Fruit fly (Drosophila melanogaster) whole organism, embryonic: ENCODE results near the gene e.

Experiments used
- ATbp ChIP-seq: fragments of 200-800 bp; sonication (Bioruptor generic); optimal IDR thresholded peaks from 2 replicates; lab custom pipeline; 2017; ENCODE audit warnings: missing biosample characterization, mild to moderate bottlenecking, missing genetic modification characterization, missing genetic modification reagents
- B-H2 ChIP-seq: fragments of 200-800 bp; sonication (Bioruptor generic); optimal IDR thresholded peaks from 2 replicates; lab custom pipeline; 2018; ENCODE audit warnings: missing biosample characterization, mild to moderate bottlenecking, missing genetic modification characterization
- C15 ChIP-seq: fragments of 200-800 bp; sonication (Bioruptor generic); IDR thresholded peaks from 3 replicates; pipeline ENCODE4 v1.3.6; 2022; ENCODE audit warnings: missing biosample characterization, missing genetic modification characterization
- CG10321 ChIP-seq: fragments of 200-800 bp; sonication (Bioruptor generic); IDR thresholded peaks from 2 replicates; pipeline ENCODE4 v1.3.6; 2022; ENCODE audit warnings: missing biosample characterization, missing genetic modification characterization
- CG10543 ChIP-seq: fragments of 200-800 bp; sonication (Bioruptor generic); optimal IDR thresholded peaks from 3 replicates; lab custom pipeline; 2017; ENCODE audit warnings: missing biosample characterization, mild to moderate bottlenecking, missing genetic modification characterization, moderate library complexity
- CG11085 ChIP-seq: fragments of 200-800 bp; sonication (Bioruptor generic); IDR thresholded peaks from 2 replicates; pipeline ENCODE4 v1.3.6; 2022; ENCODE audit warnings: missing biosample characterization, missing genetic modification characterization
- CG13287 ChIP-seq: fragments of 200-800 bp; sonication (Bioruptor generic); IDR thresholded peaks from 2 replicates; pipeline ENCODE4 v1.3.6; 2022; ENCODE audit warnings: missing biosample characterization, missing genetic modification characterization; ENCODE audit not compliant: partially characterized antibody
- CG14441 ChIP-seq: fragments of 200-800 bp; sonication (Bioruptor generic); IDR thresholded peaks from 2 replicates; pipeline ENCODE4 v1.3.6; 2022; ENCODE audit warnings: missing biosample characterization, missing genetic modification characterization
- CG15514 ChIP-seq: fragments of 200-800 bp; sonication (Bioruptor generic); optimal IDR thresholded peaks from 3 replicates; lab custom pipeline; 2017; ENCODE audit warnings: missing biosample characterization, missing genetic modification characterization, mild to moderate bottlenecking, moderate library complexity, missing genetic modification reagents
- CG15696 ChIP-seq: fragments of 200-800 bp; sonication (Bioruptor generic); optimal IDR thresholded peaks from 2 replicates; lab custom pipeline; 2019; ENCODE audit warnings: missing biosample characterization, mild to moderate bottlenecking, missing genetic modification characterization, moderate library complexity
- CG1602 ChIP-seq: fragments of 200-800 bp; sonication (Bioruptor generic); optimal IDR thresholded peaks from 3 replicates; lab custom pipeline; 2016; ENCODE audit warnings: missing biosample characterization, missing genetic modification characterization
- CG16863 ChIP-seq: fragments of 200-800 bp; sonication (Bioruptor generic); optimal IDR thresholded peaks from 3 replicates; lab custom pipeline; 2016; ENCODE audit warnings: missing biosample characterization, missing genetic modification characterization
- CG17361 ChIP-seq: fragments of 200-800 bp; sonication (Bioruptor generic); IDR thresholded peaks from 3 replicates; pipeline ENCODE4 v1.3.6; 2022; ENCODE audit warnings: missing biosample characterization, missing genetic modification characterization
- CG18011 ChIP-seq: fragments of 200-800 bp; sonication (Bioruptor generic); optimal IDR thresholded peaks from 2 replicates; lab custom pipeline; 2017; ENCODE audit warnings: missing biosample characterization, missing genetic modification characterization, mild to moderate bottlenecking, moderate library complexity, missing genotype
- CG18476 ChIP-seq: fragments of 200-800 bp; sonication (Bioruptor generic); optimal IDR thresholded peaks from 2 replicates; lab custom pipeline; 2016; ENCODE audit warnings: missing biosample characterization, mild to moderate bottlenecking, missing genetic modification characterization
- CG31441 ChIP-seq: fragments of 200-800 bp; sonication (Bioruptor generic); IDR thresholded peaks from 2 replicates; pipeline ENCODE4 v1.3.6; 2022; ENCODE audit warnings: missing biosample characterization, missing genetic modification characterization
- CG32532 ChIP-seq: fragments of 200-800 bp; sonication (Bioruptor generic); IDR thresholded peaks from 2 replicates; pipeline ENCODE4 v1.3.6; 2022; ENCODE audit warnings: missing biosample characterization, missing genetic modification characterization
- CG4617 ChIP-seq: fragments of 200-800 bp; sonication (Bioruptor generic); optimal IDR thresholded peaks from 3 replicates; lab custom pipeline; 2016; ENCODE audit warnings: missing biosample characterization, missing genetic modification characterization, borderline replicate concordance
- CG5180 ChIP-seq: fragments of 200-800 bp; sonication (Bioruptor generic); optimal IDR thresholded peaks from 3 replicates; lab custom pipeline; 2017; ENCODE audit warnings: missing biosample characterization, missing genetic modification characterization, mild to moderate bottlenecking, moderate library complexity, missing genetic modification reagents
- CG6791 ChIP-seq: fragments of 200-800 bp; sonication (Bioruptor generic); IDR thresholded peaks from 3 replicates; pipeline ENCODE4 v1.3.6; 2022; ENCODE audit warnings: missing biosample characterization, missing genetic modification characterization; ENCODE audit not compliant: partially characterized antibody
- CG9609 ChIP-seq: fragments of 200-800 bp; sonication (Bioruptor generic); optimal IDR thresholded peaks from 3 replicates; lab custom pipeline; 2016; ENCODE audit warnings: missing biosample characterization, missing genetic modification characterization
- Deaf1 ChIP-seq: fragments of 200-800 bp; optimal IDR thresholded peaks from 3 replicates; lab custom pipeline; 2019; ENCODE audit warnings: missing biosample characterization, mild to moderate bottlenecking, missing genetic modification characterization, moderate library complexity
- Elba2 ChIP-seq: fragments of 200-800 bp; sonication (Bioruptor generic); optimal IDR thresholded peaks from 3 replicates; lab custom pipeline; 2016; ENCODE audit warnings: missing biosample characterization, missing genetic modification characterization
- Fer1 ChIP-seq: fragments of 200-800 bp; sonication (Bioruptor generic); optimal IDR thresholded peaks from 2 replicates; lab custom pipeline; 2017; ENCODE audit warnings: missing biosample characterization, mild to moderate bottlenecking, missing genetic modification characterization
- HLH54F ChIP-seq: fragments of 200-800 bp; sonication (Bioruptor generic); optimal IDR thresholded peaks from 3 replicates; lab custom pipeline; 2016; ENCODE audit warnings: missing biosample characterization, missing genetic modification characterization
- HmgZ ChIP-seq: fragments of 200-800 bp; sonication (Bioruptor generic); optimal IDR thresholded peaks from 2 replicates; lab custom pipeline; 2018; ENCODE audit warnings: missing biosample characterization, mild to moderate bottlenecking, missing genetic modification characterization
- Hmr ChIP-seq: fragments of 200-800 bp; sonication (Bioruptor generic); optimal IDR thresholded peaks from 3 replicates; lab custom pipeline; 2017; ENCODE audit warnings: mild to moderate bottlenecking, missing biosample characterization, missing genetic modification reagents, missing genetic modification characterization
- Lhr ChIP-seq: fragments of 200-800 bp; sonication (Bioruptor generic); optimal IDR thresholded peaks from 3 replicates; lab custom pipeline; 2017; ENCODE audit warnings: mild to moderate bottlenecking, missing biosample characterization, missing genetic modification reagents, missing genetic modification characterization
- PHDP ChIP-seq: fragments of 200-800 bp; sonication (Bioruptor generic); optimal IDR thresholded peaks from 3 replicates; lab custom pipeline; 2018; ENCODE audit warnings: missing biosample characterization, mild to moderate bottlenecking, missing genetic modification characterization, moderate library complexity
- Pdp1 ChIP-seq, 2 experiments: fragments of 200-800 bp; sonication (Bioruptor generic); optimal IDR thresholded peaks; 3 replicates each; lab custom pipeline; 2016; ENCODE audit warnings: missing biosample characterization in 2 of 2, missing genetic modification characterization in 2 of 2, mild to moderate bottlenecking in 1 of 2, moderate library complexity in 1 of 2
- Ravus ChIP-seq: fragments of 200-800 bp; sonication (Bioruptor generic); IDR thresholded peaks from 2 replicates; pipeline ENCODE4 v1.3.6; 2022; ENCODE audit warnings: missing biosample characterization, missing genetic modification characterization
- Stat92E ChIP-seq, 3 experiments: fragments of >200 bp in 2 of 3; fragments of 200-800 bp in 1 of 3; sonication (Bioruptor generic) in 1 of 3; optimal IDR thresholded peaks; 2 replicates each; lab custom pipeline; 2017 to 2019; ENCODE audit warnings: missing biosample characterization in 3 of 3, missing genetic modification characterization in 3 of 3, mild to moderate bottlenecking in 1 of 3, moderate library complexity in 1 of 3
- Taf1 ChIP-seq: fragments of 200-800 bp; sonication (Bioruptor generic); IDR thresholded peaks from 2 replicates; pipeline ENCODE4 v1.3.6; 2022; ENCODE audit warnings: missing biosample characterization, missing genetic modification characterization
- ash1 ChIP-seq: fragments of 200-800 bp; sonication (Bioruptor generic); optimal IDR thresholded peaks from 2 replicates; lab custom pipeline; 2018; ENCODE audit warnings: missing biosample characterization, mild to moderate bottlenecking, missing genetic modification characterization
- chif ChIP-seq, 2 experiments: fragments of 200-800 bp; sonication (Bioruptor generic); optimal IDR thresholded peaks; 3 replicates each; lab custom pipeline; 2016; ENCODE audit warnings: missing biosample characterization in 2 of 2, missing genetic modification characterization in 2 of 2
- dati ChIP-seq: fragments of 200-800 bp; sonication (Bioruptor generic); IDR thresholded peaks from 2 replicates; pipeline ENCODE4 v1.3.6; 2022; ENCODE audit warnings: missing biosample characterization, missing genetic modification characterization
- fd3F ChIP-seq: fragments of 200-800 bp; sonication (Bioruptor generic); optimal IDR thresholded peaks from 2 replicates; lab custom pipeline; 2018; ENCODE audit warnings: missing biosample characterization, mild to moderate bottlenecking, missing genetic modification characterization, moderate library complexity
- ftz-f1 ChIP-seq: fragments of 200-800 bp; sonication (Bioruptor generic); optimal IDR thresholded peaks from 2 replicates; lab custom pipeline; 2016; ENCODE audit warnings: missing biosample characterization, missing genetic modification characterization
- lmd ChIP-seq: fragments of 200-800 bp; sonication (Bioruptor generic); IDR thresholded peaks from 2 replicates; pipeline ENCODE4 v1.3.6; 2022; ENCODE audit warnings: missing biosample characterization, missing genetic modification characterization
- oc ChIP-seq: fragments of 200-800 bp; sonication (Bioruptor generic); optimal IDR thresholded peaks from 2 replicates; lab custom pipeline; 2018; ENCODE audit warnings: missing biosample characterization, mild to moderate bottlenecking, missing genetic modification characterization, moderate library complexity
- org-1 ChIP-seq: fragments of 200-800 bp; sonication (Bioruptor generic); optimal IDR thresholded peaks from 2 replicates; lab custom pipeline; 2017; ENCODE audit warnings: missing biosample characterization, missing genetic modification characterization
- p53 ChIP-seq: fragments of 200-800 bp; sonication (Bioruptor generic); optimal IDR thresholded peaks from 2 replicates; lab custom pipeline; 2016; ENCODE audit warnings: missing biosample characterization, missing genetic modification characterization
- pfk ChIP-seq: fragments of 200-800 bp; sonication (Bioruptor generic); optimal IDR thresholded peaks from 2 replicates; lab custom pipeline; 2018; ENCODE audit warnings: missing biosample characterization, mild to moderate bottlenecking, missing genetic modification characterization, moderate library complexity
- repo ChIP-seq: fragments of 200-800 bp; sonication (Bioruptor generic); optimal IDR thresholded peaks from 2 replicates; lab custom pipeline; 2016; ENCODE audit warnings: missing biosample characterization, missing genetic modification characterization
- sens ChIP-seq: fragments of 200-800 bp; sonication (Bioruptor generic); peaks from one replicate; lab custom pipeline; 2016; ENCODE audit warnings: missing biosample characterization, missing genetic modification characterization
- slbo ChIP-seq: fragments of 200-800 bp; sonication (Bioruptor generic); IDR thresholded peaks from 2 replicates; pipeline ENCODE4 v1.3.6; 2022; ENCODE audit warnings: missing biosample characterization, missing genetic modification characterization
- toy ChIP-seq: fragments of 200-800 bp; sonication (Bioruptor generic); IDR thresholded peaks from 2 replicates; pipeline ENCODE4 v1.3.6; 2022; ENCODE audit warnings: missing biosample characterization, missing genetic modification characterization
- trem ChIP-seq: fragments of 200-800 bp; optimal IDR thresholded peaks from 3 replicates; lab custom pipeline; 2019; ENCODE audit warnings: missing biosample characterization, mild to moderate bottlenecking, missing genetic modification characterization, moderate library complexity
- twi ChIP-seq: fragments of 200-800 bp; optimal IDR thresholded peaks from 2 replicates; lab custom pipeline; 2019; ENCODE audit warnings: missing biosample characterization, mild to moderate bottlenecking, missing genetic modification characterization, moderate library complexity
- vfl ChIP-seq: fragments of 200-800 bp; sonication (Bioruptor generic); optimal IDR thresholded peaks from 2 replicates; lab custom pipeline; 2016; ENCODE audit warnings: missing biosample characterization, missing genetic modification characterization

The e gene

DNA sequence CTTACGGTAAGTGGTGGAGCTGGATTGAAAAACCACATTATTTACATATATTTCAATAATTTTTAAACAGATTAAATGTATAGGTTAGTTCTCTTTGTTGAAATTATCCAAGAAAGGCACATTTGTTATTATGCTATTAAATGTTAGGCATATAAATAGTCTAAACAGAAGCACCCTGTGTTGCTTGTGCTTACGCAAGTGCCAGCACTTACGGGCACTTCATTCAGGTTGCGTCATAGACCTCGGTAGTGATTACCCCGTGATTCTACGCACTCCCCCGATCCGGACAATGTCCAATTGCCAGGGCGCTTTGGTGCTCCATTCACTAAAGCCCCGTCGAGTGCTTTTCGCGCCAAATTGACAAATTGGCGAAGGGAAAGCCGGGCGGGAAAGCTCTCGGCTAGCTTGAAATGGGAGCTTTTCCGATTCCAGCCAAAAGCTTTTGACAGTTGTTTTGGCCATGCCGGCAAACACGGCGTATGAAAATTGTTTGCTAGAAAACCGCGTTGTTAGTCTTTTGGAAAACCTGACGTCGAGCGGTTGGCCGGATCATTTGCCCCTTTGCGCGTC, 9.6 kb upstream of the e start, which contains the start of gene ETHR (continued):
- TF ChIP-seq ash1 (GFP tag; lab: Kevin White, UChicago) = no peak
- peak; percentile 43 for TF ChIP-seq CG18011 (GFP tag; lab: Kevin White, UChicago)
- peak; percentile 44 for TF ChIP-seq org-1 (GFP tag; lab: Kevin White, UChicago)
- TF ChIP-seq CG14441 (GFP tag; lab: Robert Waterston, UW) = peak; percentile 47; the same call in 1 of the 2 replicates
- TF ChIP-seq CG13287 = peak; percentile 45; the same call in 1 of the 2 replicates
- TF ChIP-seq p53 (GFP tag; lab: Kevin White, UChicago) = no peak
- TF ChIP-seq CG5180 (GFP tag; lab: Kevin White, UChicago) = no peak
- TF ChIP-seq Hmr (GFP tag; lab: Kevin White, UChicago) = peak; percentile 83
- TF ChIP-seq PHDP (tag; lab: Kevin White, UChicago) = peak; percentile 72
- TF ChIP-seq Deaf1 (tag; lab: Kevin White, UChicago) = peak; percentile 51
- no peak for TF ChIP-seq CG15696 (tag; lab: Kevin White, UChicago)
- TF ChIP-seq sens (GFP tag; lab: Kevin White, UChicago) = peak; percentile 38
- no peak for TF ChIP-seq toy (GFP tag; lab: Robert Waterston, UW)
- TF ChIP-seq Ravus (GFP tag; lab: Robert Waterston, UW) = no peak
- TF ChIP-seq oc (tag; lab: Kevin White, UChicago) = no peak
- peak; percentile 56 for TF ChIP-seq B-H2 (GFP tag; lab: Kevin White, UChicago)
- no peak for TF ChIP-seq dati (GFP tag; lab: Robert Waterston, UW)
- TF ChIP-seq HmgZ (tag; lab: Kevin White, UChicago) = peak; percentile 65
- no peak; the same call in 1 of the 2 replicates for TF ChIP-seq Taf1 (GFP tag; lab: Robert Waterston, UW)
- TF ChIP-seq CG32532 (GFP tag; lab: Robert Waterston, UW) = peak; percentile 76
- TF ChIP-seq trem (tag; lab: Kevin White, UChicago) = no peak
- no peak for TF ChIP-seq HLH54F (GFP tag; lab: Kevin White, UChicago)
- TF ChIP-seq repo (GFP tag; lab: Kevin White, UChicago) = no peak
- TF ChIP-seq slbo (GFP tag; lab: Robert Waterston, UW) = peak; percentile 78
- TF ChIP-seq CG18476 (GFP tag; lab: Kevin White, UChicago) = no peak
- no peak for TF ChIP-seq Lhr (GFP tag; lab: Kevin White, UChicago)
- peak; percentile 80 for TF ChIP-seq ftz-f1 (GFP tag; lab: Kevin White, UChicago)
- TF ChIP-seq C15 (GFP tag; lab: Robert Waterston, UW) = no peak
- no peak for TF ChIP-seq twi (tag; lab: Kevin White, UChicago)
- peak; percentile 61 for TF ChIP-seq CG10543
- TF ChIP-seq CG16863 (GFP tag; lab: Kevin White, UChicago) = no peak
- peak in 1 of 2 experiments; percentile 100 for TF ChIP-seq Pdp1 (GFP tag; optimal IDR thresholded peaks at IDR 0.05; lab: Kevin White, UChicago)
- TF ChIP-seq CG1602 (GFP tag; lab: Kevin White, UChicago) = no peak
- no peak for TF ChIP-seq CG9609 (GFP tag; lab: Kevin White, UChicago)
- TF ChIP-seq CG15514 (GFP tag; lab: Kevin White, UChicago) = peak; percentile 45
- TF ChIP-seq CG10321 (GFP tag; lab: Robert Waterston, UW) = 0 out of 2 replicates have a peak, but pooled peaks have one; percentile 19
- TF ChIP-seq Fer1 (GFP tag; lab: Kevin White, UChicago) = peak; percentile 56
- no peak for TF ChIP-seq CG6791 (GFP tag; lab: Robert Waterston, UW)
- TF ChIP-seq Stat92E (GFP tag; optimal IDR thresholded peaks at IDR 0.05; lab: Kevin White, UChicago) = no peak
- no peak for TF ChIP-seq Elba2 (GFP tag; lab: Kevin White, UChicago)
- no peak for TF ChIP-seq CG4617 (GFP tag; lab: Kevin White, UChicago)
- peak; percentile 45 for TF ChIP-seq CG31441 (GFP tag; lab: Robert Waterston, UW)
- no peak for TF ChIP-seq vfl (GFP tag; lab: Kevin White, UChicago)
- TF ChIP-seq chif (GFP tag; optimal IDR thresholded peaks at IDR 0.05; lab: Kevin White, UChicago) = no peak
- TF ChIP-seq CG11085 (GFP tag; lab: Robert Waterston, UW) = peak; percentile 37; the same call in 1 of the 2 replicates
- TF ChIP-seq fd3F = peak; percentile 35
- TF ChIP-seq ATbp (GFP tag; lab: Kevin White, UChicago) = no peak
- no peak for TF ChIP-seq pfk (GFP tag; lab: Kevin White, UChicago)
- peak; percentile 23; the same call in 1 of the 2 replicates for TF ChIP-seq lmd (GFP tag; lab: Robert Waterston, UW)
- TF ChIP-seq CG17361 = no peak
